Fruit fly (Drosophila melanogaster) whole organism, embryonic: ENCODE results near the gene CG12948.

Source experiments
- ATbp ChIP-seq: fragments of 200-800 bp; sonication (Bioruptor generic); optimal IDR thresholded peaks from 2 replicates; lab custom pipeline; 2017; ENCODE audit warnings: missing biosample characterization, mild to moderate bottlenecking, missing genetic modification characterization, missing genetic modification reagents
- CG10366 ChIP-seq: fragments of 200-800 bp; sonication (Bioruptor generic); IDR thresholded peaks from 2 replicates; pipeline ENCODE4 v1.3.6; 2022; ENCODE audit warnings: missing biosample characterization, missing genetic modification characterization
- CG11723 ChIP-seq: fragments of 200-800 bp; sonication (Bioruptor generic); optimal IDR thresholded peaks from 2 replicates; lab custom pipeline; 2017; ENCODE audit warnings: missing biosample characterization, mild to moderate bottlenecking, missing genetic modification characterization
- CG12299 ChIP-seq: fragments of 200-800 bp; sonication (Bioruptor generic); optimal IDR thresholded peaks from 2 replicates; lab custom pipeline; 2018; ENCODE audit warnings: missing biosample characterization, mild to moderate bottlenecking, missing genetic modification characterization
- CG13123 ChIP-seq: fragments of 200-800 bp; sonication (Bioruptor generic); optimal IDR thresholded peaks from 2 replicates; lab custom pipeline; 2016; ENCODE audit warnings: missing biosample characterization, missing genetic modification characterization
- CG14710 ChIP-seq: fragments of 200-800 bp; sonication (Bioruptor generic); optimal IDR thresholded peaks from 3 replicates; lab custom pipeline; 2019; ENCODE audit warnings: missing biosample characterization, mild to moderate bottlenecking, missing genetic modification characterization, moderate library complexity
- CG15269 ChIP-seq: fragments of 200-800 bp; sonication (Bioruptor generic); optimal IDR thresholded peaks from 2 replicates; lab custom pipeline; 2018; ENCODE audit warnings: missing biosample characterization, mild to moderate bottlenecking, missing genetic modification characterization, moderate library complexity
- CG1603 ChIP-seq: fragments of 200-800 bp; sonication (Bioruptor generic); optimal IDR thresholded peaks from 2 replicates; lab custom pipeline; 2019; ENCODE audit warnings: missing biosample characterization, mild to moderate bottlenecking, missing genetic modification characterization, moderate library complexity
- CG17359 ChIP-seq: fragments of 200-800 bp; sonication (Bioruptor generic); optimal IDR thresholded peaks from 3 replicates; lab custom pipeline; 2018; ENCODE audit warnings: missing biosample characterization, mild to moderate bottlenecking, missing genetic modification characterization, moderate library complexity
- CG17568 ChIP-seq: fragments of 200-800 bp; sonication (Bioruptor generic); optimal IDR thresholded peaks from 2 replicates; lab custom pipeline; 2018; ENCODE audit warnings: missing biosample characterization, mild to moderate bottlenecking, missing genetic modification characterization, moderate library complexity
- CG1792 ChIP-seq: fragments of 200-800 bp; sonication (Bioruptor generic); optimal IDR thresholded peaks from 2 replicates; lab custom pipeline; 2016; ENCODE audit warnings: missing biosample characterization, missing genetic modification characterization
- CG2678 ChIP-seq: fragments of 200-800 bp; sonication (Bioruptor generic); optimal IDR thresholded peaks from 3 replicates; lab custom pipeline; 2019; ENCODE audit warnings: missing biosample characterization, mild to moderate bottlenecking, missing genetic modification characterization, moderate library complexity
- CG3281 ChIP-seq: fragments of 200-800 bp; sonication (Bioruptor generic); optimal IDR thresholded peaks from 3 replicates; lab custom pipeline; 2017; ENCODE audit warnings: missing biosample characterization, mild to moderate bottlenecking, missing genetic modification characterization
- CG42726 ChIP-seq: fragments of 200-800 bp; sonication (Bioruptor generic); IDR thresholded peaks from 2 replicates; pipeline ENCODE4 v1.3.6; 2022; ENCODE audit warnings: missing biosample characterization, missing genetic modification characterization; ENCODE audit not compliant: partially characterized antibody
- CG4328 ChIP-seq: fragments of 200-800 bp; sonication (Bioruptor generic); optimal IDR thresholded peaks from 3 replicates; lab custom pipeline; 2017; ENCODE audit warnings: missing biosample characterization, missing genetic modification reagents, missing genetic modification characterization
- CG6254 ChIP-seq: fragments of 200-800 bp; sonication (Bioruptor generic); optimal IDR thresholded peaks from 3 replicates; lab custom pipeline; 2017; ENCODE audit warnings: mild to moderate bottlenecking, missing biosample characterization, missing genetic modification reagents, missing genetic modification characterization
- CG6272 ChIP-seq: fragments of 200-800 bp; sonication (Bioruptor generic); IDR thresholded peaks from 2 replicates; pipeline ENCODE4 v1.3.6; 2022; ENCODE audit warnings: missing biosample characterization, missing genetic modification characterization
- CG6765 ChIP-seq: fragments of 200-800 bp; sonication (Bioruptor generic); optimal IDR thresholded peaks from 3 replicates; lab custom pipeline; 2017; ENCODE audit warnings: missing biosample characterization, mild to moderate bottlenecking, missing genetic modification characterization
- CG6791 ChIP-seq: fragments of 200-800 bp; sonication (Bioruptor generic); IDR thresholded peaks from 3 replicates; pipeline ENCODE4 v1.3.6; 2022; ENCODE audit warnings: missing biosample characterization, missing genetic modification characterization; ENCODE audit not compliant: partially characterized antibody
- CG7839 ChIP-seq: fragments of 200-800 bp; sonication (Bioruptor generic); optimal IDR thresholded peaks from 3 replicates; lab custom pipeline; 2018; ENCODE audit warnings: missing biosample characterization, mild to moderate bottlenecking, missing genetic modification characterization, moderate library complexity
- CG8290 ChIP-seq, 3 experiments: fragments of 200-800 bp; sonication (Bioruptor generic); optimal IDR thresholded peaks; 2 replicates each; lab custom pipeline; 2016 to 2019; ENCODE audit warnings: missing biosample characterization in 3 of 3, missing genetic modification characterization in 3 of 3, mild to moderate bottlenecking in 2 of 3, moderate library complexity in 1 of 3
- CG9727 ChIP-seq: fragments of 200-800 bp; sonication (Bioruptor generic); optimal IDR thresholded peaks from 3 replicates; lab custom pipeline; 2017; ENCODE audit warnings: missing biosample characterization, mild to moderate bottlenecking, missing genetic modification characterization
- Dek ChIP-seq: fragments of 200-800 bp; sonication (Bioruptor generic); optimal IDR thresholded peaks from 3 replicates; lab custom pipeline; 2019; ENCODE audit warnings: missing biosample characterization, mild to moderate bottlenecking, missing genetic modification characterization, moderate library complexity
- Doc2 ChIP-seq: fragments of 200-800 bp; sonication (Bioruptor generic); IDR thresholded peaks from 2 replicates; pipeline ENCODE4 v1.3.6; 2022; ENCODE audit warnings: missing biosample characterization, missing genetic modification characterization
- Ets97D ChIP-seq: fragments of 200-800 bp; sonication (Bioruptor generic); optimal IDR thresholded peaks from 3 replicates; lab custom pipeline; 2016; ENCODE audit warnings: missing biosample characterization, missing genetic modification characterization
- Fer1 ChIP-seq: fragments of 200-800 bp; sonication (Bioruptor generic); optimal IDR thresholded peaks from 2 replicates; lab custom pipeline; 2017; ENCODE audit warnings: missing biosample characterization, mild to moderate bottlenecking, missing genetic modification characterization
- Hand ChIP-seq: fragments of 200-800 bp; sonication (Bioruptor generic); optimal IDR thresholded peaks from 2 replicates; lab custom pipeline; 2017; ENCODE audit warnings: mild to moderate bottlenecking, missing biosample characterization, missing genetic modification reagents, missing genetic modification characterization
- Hr51 ChIP-seq, 2 experiments: fragments of 200-800 bp; sonication (Bioruptor generic); optimal IDR thresholded peaks; 2 replicates in 1 of 2; 3 replicates in 1 of 2; lab custom pipeline; 2016 to 2018; ENCODE audit warnings: missing biosample characterization in 2 of 2, missing genetic modification characterization in 2 of 2, mild to moderate bottlenecking in 1 of 2, moderate library complexity in 1 of 2
- Hr78 ChIP-seq, 2 experiments: fragments of 200-800 bp in 1 of 2; fragments of >200 bp in 1 of 2; sonication (Bioruptor generic) in 1 of 2; optimal IDR thresholded peaks; 2 replicates each; lab custom pipeline; 2017 to 2019; ENCODE audit warnings: missing biosample characterization in 2 of 2, missing genetic modification characterization in 2 of 2, mild to moderate bottlenecking in 1 of 2, moderate library complexity in 1 of 2
- Jarid2 ChIP-seq: fragments of 200-800 bp; sonication (Bioruptor generic); optimal IDR thresholded peaks from 3 replicates; lab custom pipeline; 2017; ENCODE audit warnings: mild to moderate bottlenecking, missing biosample characterization, missing genetic modification reagents, missing genetic modification characterization
- Lhr ChIP-seq: fragments of 200-800 bp; sonication (Bioruptor generic); optimal IDR thresholded peaks from 3 replicates; lab custom pipeline; 2017; ENCODE audit warnings: mild to moderate bottlenecking, missing biosample characterization, missing genetic modification reagents, missing genetic modification characterization
- NfI ChIP-seq: fragments of 200-800 bp; sonication (Bioruptor generic); optimal IDR thresholded peaks from 3 replicates; lab custom pipeline; 2018; ENCODE audit warnings: missing biosample characterization, mild to moderate bottlenecking, missing genetic modification characterization, moderate library complexity
- Oli ChIP-seq: fragments of 200-800 bp; sonication (Bioruptor generic); optimal IDR thresholded peaks from 2 replicates; lab custom pipeline; 2018; ENCODE audit warnings: missing biosample characterization, mild to moderate bottlenecking, missing genetic modification characterization, moderate library complexity
- PHDP ChIP-seq: fragments of 200-800 bp; sonication (Bioruptor generic); optimal IDR thresholded peaks from 3 replicates; lab custom pipeline; 2018; ENCODE audit warnings: missing biosample characterization, mild to moderate bottlenecking, missing genetic modification characterization, moderate library complexity
- Sin3A ChIP-seq: fragments of >200 bp; optimal IDR thresholded peaks from 2 replicates; lab custom pipeline; 2018
- Spps ChIP-seq: fragments of 200-800 bp; sonication (Bioruptor generic); optimal IDR thresholded peaks from 2 replicates; lab custom pipeline; 2018; ENCODE audit warnings: missing biosample characterization, mild to moderate bottlenecking, missing genetic modification characterization
- Taf1 ChIP-seq: fragments of 200-800 bp; sonication (Bioruptor generic); IDR thresholded peaks from 2 replicates; pipeline ENCODE4 v1.3.6; 2022; ENCODE audit warnings: missing biosample characterization, missing genetic modification characterization
- Xbp1 ChIP-seq: fragments of 200-800 bp; sonication (Bioruptor generic); optimal IDR thresholded peaks from 3 replicates; lab custom pipeline; 2016; ENCODE audit warnings: missing biosample characterization, mild to moderate bottlenecking, missing genetic modification characterization
- ab ChIP-seq: fragments of 200-800 bp; sonication (Bioruptor generic); optimal IDR thresholded peaks from 2 replicates; lab custom pipeline; 2016; ENCODE audit warnings: missing biosample characterization, missing genetic modification characterization
- dmrt99B ChIP-seq: fragments of 200-800 bp; sonication (Bioruptor generic); optimal IDR thresholded peaks from 2 replicates; lab custom pipeline; 2018; ENCODE audit warnings: missing biosample characterization, mild to moderate bottlenecking, missing genetic modification characterization, moderate library complexity
- fd3F ChIP-seq: fragments of 200-800 bp; sonication (Bioruptor generic); optimal IDR thresholded peaks from 2 replicates; lab custom pipeline; 2018; ENCODE audit warnings: missing biosample characterization, mild to moderate bottlenecking, missing genetic modification characterization, moderate library complexity
- insv ChIP-seq, 2 experiments: fragments of 200-800 bp; sonication (Bioruptor generic); optimal IDR thresholded peaks; 3 replicates each; lab custom pipeline; 2016 to 2018; ENCODE audit warnings: missing biosample characterization in 2 of 2, missing genetic modification characterization in 2 of 2
- lilli ChIP-seq: fragments of 200-800 bp; sonication (Bioruptor generic); optimal IDR thresholded peaks from 3 replicates; lab custom pipeline; 2016; ENCODE audit warnings: missing biosample characterization, missing genetic modification characterization
- sd ChIP-seq: fragments of 200-800 bp; sonication (Bioruptor generic); optimal IDR thresholded peaks from 3 replicates; lab custom pipeline; 2018; ENCODE audit warnings: missing biosample characterization, mild to moderate bottlenecking, missing genetic modification characterization, moderate library complexity
- sens-2 ChIP-seq: fragments of 200-800 bp; sonication (Bioruptor generic); IDR thresholded peaks from 2 replicates; pipeline ENCODE4 v1.3.6; 2022; ENCODE audit warnings: missing biosample characterization, missing genetic modification characterization
- sima ChIP-seq: fragments of 200-800 bp; sonication (Bioruptor generic); optimal IDR thresholded peaks from 2 replicates; lab custom pipeline; 2016; ENCODE audit warnings: missing biosample characterization, missing genetic modification characterization
- unpg ChIP-seq: fragments of 200-800 bp; sonication (Bioruptor generic); optimal IDR thresholded peaks from 3 replicates; lab custom pipeline; 2018; ENCODE audit warnings: missing biosample characterization, mild to moderate bottlenecking, missing genetic modification characterization, moderate library complexity
- wdn ChIP-seq: fragments of 200-800 bp; sonication (Bioruptor generic); IDR thresholded peaks from 2 replicates; pipeline ENCODE4 v1.3.6; 2022; ENCODE audit warnings: missing biosample characterization, missing genetic modification characterization

Gene CG12948

DNA sequence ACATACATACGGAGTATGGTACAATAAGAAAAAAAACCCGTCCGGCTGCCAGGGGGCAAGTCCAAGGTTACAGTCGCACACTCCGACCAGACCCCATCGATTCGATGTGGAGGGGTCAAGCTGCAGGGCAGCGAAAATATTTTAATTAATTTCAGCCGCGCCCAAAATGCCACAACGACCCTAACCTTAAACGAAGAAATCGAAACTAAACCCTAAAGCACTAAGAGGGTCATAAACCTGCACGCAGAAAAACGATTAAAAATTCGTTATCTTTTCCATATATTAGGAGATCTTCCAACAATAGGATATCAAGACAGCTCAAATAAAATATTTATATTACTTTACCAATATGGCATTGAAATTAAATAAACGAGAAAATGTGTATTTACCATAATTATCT, 45.6 kb downstream of the CG12948 start (continued):
- peak in 1 of 2 experiments; percentile 64 for TF ChIP-seq Hr51 (GFP tag; optimal IDR thresholded peaks at IDR 0.05; lab: Kevin White, UChicago)
- TF ChIP-seq CG7839 (tag; lab: Kevin White, UChicago): peak; percentile 27
- peak in 1 of 2 experiments; percentile 72 for TF ChIP-seq Hr78 (GFP tag; optimal IDR thresholded peaks at IDR 0.05; lab: Kevin White, UChicago)
- peak; percentile 30 for TF ChIP-seq CG17359 (tag; lab: Kevin White, UChicago)
- peak; percentile 22 for TF ChIP-seq dmrt99B (tag; lab: Kevin White, UChicago)
- peak; percentile 43 for TF ChIP-seq fd3F (GFP tag; lab: Kevin White, UChicago)
- no peak for TF ChIP-seq CG17568
- peak; percentile 62 for TF ChIP-seq CG15269 (tag; lab: Kevin White, UChicago)
- TF ChIP-seq CG6254: no peak
- peak; percentile 7 for TF ChIP-seq CG2678 (tag; lab: Kevin White, UChicago)
- peak; percentile 13 for TF ChIP-seq Xbp1 (GFP tag; lab: Kevin White, UChicago)
- TF ChIP-seq CG14710 (tag; lab: Kevin White, UChicago): no peak
- no peak for TF ChIP-seq Sin3A (lab: Kevin White, UChicago)
- no peak for TF ChIP-seq CG9727 (GFP tag; lab: Kevin White, UChicago)
- no peak for TF ChIP-seq CG6272
- no peak for TF ChIP-seq ATbp
- TF ChIP-seq CG11723: no peak
- peak; percentile 67 for TF ChIP-seq sd (tag; lab: Kevin White, UChicago)
- no peak for TF ChIP-seq CG4328 (GFP tag; lab: Kevin White, UChicago)
- peak; percentile 13 for TF ChIP-seq unpg
- no peak for TF ChIP-seq CG8290 (GFP tag; optimal IDR thresholded peaks at IDR 0.05; lab: Kevin White, UChicago)
- no peak for TF ChIP-seq CG8290 (tag; optimal IDR thresholded peaks at IDR 0.05; lab: Kevin White, UChicago)
- peak; percentile 2 for TF ChIP-seq PHDP (tag; lab: Kevin White, UChicago)
- TF ChIP-seq lilli (GFP tag; lab: Kevin White, UChicago): peak; percentile 2
- no peak for TF ChIP-seq sens-2 (GFP tag; lab: Robert Waterston, UW)
- peak; percentile 34 for TF ChIP-seq NfI (GFP tag; lab: Kevin White, UChicago)

DNA sequence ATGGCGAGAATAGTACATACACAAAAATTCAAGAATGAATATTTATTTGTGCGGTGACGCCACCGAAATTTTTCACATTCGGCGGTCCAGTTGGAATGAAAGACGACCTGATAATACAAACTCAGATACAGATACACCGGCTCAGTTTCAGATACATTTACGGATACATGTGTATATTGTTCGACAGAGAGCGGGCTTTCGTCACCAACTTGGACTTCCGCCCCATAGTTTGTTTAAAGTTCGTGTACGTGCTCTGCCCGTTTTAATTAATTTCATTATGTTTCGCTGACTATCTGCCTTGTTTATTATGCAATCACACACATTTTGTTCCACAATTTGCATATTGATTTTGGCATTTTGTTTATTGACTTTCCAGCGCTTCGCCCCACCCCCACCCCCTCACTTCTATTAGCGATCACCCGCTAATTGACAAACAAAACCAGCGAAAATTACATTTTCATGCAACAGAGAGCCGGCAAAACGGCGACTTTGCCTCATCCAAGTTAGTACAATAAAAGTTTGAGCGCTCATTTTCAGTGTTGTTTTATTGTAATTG, 46.3 kb downstream of the CG12948 start:
- TF ChIP-seq CG42726 (GFP tag; lab: Robert Waterston, UW) (no peak), CG1792 (GFP tag; lab: Kevin White, UChicago) (peak; percentile 27), Dek (tag; lab: Kevin White, UChicago) (peak; percentile 12), Hr51 (GFP tag; optimal IDR thresholded peaks at IDR 0.05; lab: Kevin White, UChicago) (peak in 1 of 2 experiments; percentile 23), CG13123 (peak; percentile 0), CG10366 (GFP tag; lab: Robert Waterston, UW) (no peak), Jarid2 (GFP tag; lab: Kevin White, UChicago) (no peak), Lhr (no peak), Fer1 (peak; percentile 40), CG3281 (GFP tag; lab: Kevin White, UChicago) (peak; percentile 59), CG12299 (no peak), wdn (GFP tag; lab: Robert Waterston, UW) (no peak), Taf1 (GFP tag; lab: Robert Waterston, UW) (no peak), Doc2 (GFP tag; lab: Robert Waterston, UW) (no peak), Oli (tag; lab: Kevin White, UChicago) (peak; percentile 17), Spps (no peak), Hand (GFP tag; lab: Kevin White, UChicago) (no peak), ab (GFP tag; lab: Kevin White, UChicago) (no peak), CG6765 (GFP tag; lab: Kevin White, UChicago) (peak; percentile 48), Ets97D (GFP tag; lab: Kevin White, UChicago) (no peak), insv (GFP tag; optimal IDR thresholded peaks at IDR 0.05; lab: Kevin White, UChicago) (no peak), fd3F (GFP tag; lab: Kevin White, UChicago) (peak; percentile 51), sima (no peak), CG1603 (tag; lab: Kevin White, UChicago) (peak; percentile 13), CG6791 (no peak)
